Fruit fly (Drosophila melanogaster) whole organism, embryonic: ENCODE data around the gene lin-52.

ENCODE experiments used
- Ada2b ChIP-seq: fragments of 200-800 bp; sonication (Bioruptor generic); IDR thresholded peaks from 2 replicates; pipeline ENCODE4 v1.3.6; 2022; ENCODE audit warnings: missing biosample characterization, missing genetic modification characterization
- Bteb2 ChIP-seq: fragments of 200-800 bp; sonication (Bioruptor generic); optimal IDR thresholded peaks from 2 replicates; lab custom pipeline; 2016; ENCODE audit warnings: missing biosample characterization, missing genetic modification characterization
- CG14014 ChIP-seq: fragments of 200-800 bp; sonication (Bioruptor generic); IDR thresholded peaks from 2 replicates; pipeline ENCODE4 v1.3.6; 2022; ENCODE audit warnings: missing biosample characterization, missing genetic modification characterization
- CG1647 ChIP-seq: fragments of 200-800 bp; sonication (Bioruptor generic); optimal IDR thresholded peaks from 3 replicates; lab custom pipeline; 2016; ENCODE audit warnings: missing biosample characterization, missing genetic modification characterization
- CG16779 ChIP-seq: fragments of 200-800 bp; sonication (Bioruptor generic); IDR thresholded peaks from 2 replicates; pipeline ENCODE4 v1.3.6; 2022; ENCODE audit warnings: missing biosample characterization, missing genetic modification characterization
- CG17186 ChIP-seq: fragments of 200-800 bp; sonication (Bioruptor generic); optimal IDR thresholded peaks from 3 replicates; lab custom pipeline; 2017; ENCODE audit warnings: missing biosample characterization, missing genetic modification reagents, missing genetic modification characterization
- CG30431 ChIP-seq: fragments of 200-800 bp; sonication (Bioruptor generic); optimal IDR thresholded peaks from 2 replicates; lab custom pipeline; 2017; ENCODE audit warnings: missing biosample characterization, missing genetic modification characterization
- CG3065 ChIP-seq: fragments of 200-800 bp; sonication (Bioruptor generic); optimal IDR thresholded peaks from 2 replicates; lab custom pipeline; 2016; ENCODE audit warnings: missing biosample characterization, missing genetic modification characterization
- CG32772 ChIP-seq: fragments of 200-800 bp; sonication (Bioruptor generic); IDR thresholded peaks from 2 replicates; pipeline ENCODE4 v1.3.6; 2022; ENCODE audit warnings: missing biosample characterization, missing genetic modification characterization
- CG3281 ChIP-seq: fragments of 200-800 bp; sonication (Bioruptor generic); optimal IDR thresholded peaks from 3 replicates; lab custom pipeline; 2017; ENCODE audit warnings: missing biosample characterization, mild to moderate bottlenecking, missing genetic modification characterization
- CG3995 ChIP-seq: fragments of 200-800 bp; sonication (Bioruptor generic); optimal IDR thresholded peaks from 3 replicates; lab custom pipeline; 2016; ENCODE audit warnings: missing biosample characterization, missing genetic modification characterization
- CG6254 ChIP-seq: fragments of 200-800 bp; sonication (Bioruptor generic); optimal IDR thresholded peaks from 3 replicates; lab custom pipeline; 2017; ENCODE audit warnings: mild to moderate bottlenecking, missing biosample characterization, missing genetic modification reagents, missing genetic modification characterization
- CG6813 ChIP-seq: fragments of 200-800 bp; sonication (Bioruptor generic); optimal IDR thresholded peaks from 2 replicates; lab custom pipeline; 2017; ENCODE audit warnings: missing biosample characterization, missing genetic modification characterization, mild to moderate bottlenecking, moderate library complexity, missing genetic modification reagents
- CG7963 ChIP-seq: fragments of 200-800 bp; sonication (Bioruptor generic); IDR thresholded peaks from 3 replicates; pipeline ENCODE4 v1.3.6; 2022; ENCODE audit warnings: missing biosample characterization, missing genetic modification characterization; ENCODE audit not compliant: partially characterized antibody
- CG8478 ChIP-seq: fragments of >200 bp; optimal IDR thresholded peaks from 2 replicates; lab custom pipeline; 2018
- CG9797 ChIP-seq: fragments of 200-800 bp; sonication (Bioruptor generic); optimal IDR thresholded peaks from 3 replicates; lab custom pipeline; 2018; ENCODE audit warnings: missing biosample characterization, mild to moderate bottlenecking, missing genetic modification characterization
- Camta ChIP-seq: fragments of 200-800 bp; sonication (Bioruptor generic); optimal IDR thresholded peaks from 2 replicates; lab custom pipeline; 2016; ENCODE audit warnings: missing biosample characterization, missing genetic modification characterization
- CkIIα-i1 ChIP-seq: fragments of 200-800 bp; sonication (Bioruptor generic); IDR thresholded peaks from 2 replicates; pipeline ENCODE4 v1.3.6; 2022; ENCODE audit warnings: missing biosample characterization, missing genetic modification characterization
- E2f1 ChIP-seq: fragments of 200-800 bp; sonication (Bioruptor generic); IDR thresholded peaks from 2 replicates; pipeline ENCODE4 v1.3.6; 2022; ENCODE audit warnings: missing biosample characterization, missing genetic modification characterization
- HHEX ChIP-seq: fragments of 200-800 bp; sonication (Bioruptor generic); optimal IDR thresholded peaks from 3 replicates; lab custom pipeline; 2017; ENCODE audit warnings: missing biosample characterization, mild to moderate bottlenecking, missing genetic modification characterization, missing genetic modification reagents
- MTF-1 ChIP-seq: fragments of 200-800 bp; sonication (Bioruptor generic); optimal IDR thresholded peaks from 2 replicates; lab custom pipeline; 2018; ENCODE audit warnings: missing biosample characterization, mild to moderate bottlenecking, missing genetic modification characterization, borderline replicate concordance
- Med ChIP-seq: fragments of 200-800 bp; sonication (Bioruptor generic); peaks from one replicate; lab custom pipeline; 2016; ENCODE audit warnings: missing biosample characterization, missing genetic modification characterization, mild to moderate bottlenecking, inconsistent platforms, moderate library complexity
- NfI ChIP-seq: fragments of 200-800 bp; sonication (Bioruptor generic); optimal IDR thresholded peaks from 3 replicates; lab custom pipeline; 2018; ENCODE audit warnings: missing biosample characterization, mild to moderate bottlenecking, missing genetic modification characterization, moderate library complexity
- Oaz ChIP-seq: fragments of 200-800 bp; sonication (Bioruptor generic); IDR thresholded peaks from 2 replicates; pipeline ENCODE4 v1.3.6; 2022; ENCODE audit warnings: missing biosample characterization, missing genetic modification characterization
- Oli ChIP-seq: fragments of 200-800 bp; sonication (Bioruptor generic); optimal IDR thresholded peaks from 2 replicates; lab custom pipeline; 2018; ENCODE audit warnings: missing biosample characterization, mild to moderate bottlenecking, missing genetic modification characterization, moderate library complexity
- Sry-β ChIP-seq: fragments of 200-800 bp; sonication (Bioruptor generic); optimal IDR thresholded peaks from 2 replicates; lab custom pipeline; 2018; ENCODE audit warnings: missing biosample characterization, mild to moderate bottlenecking, missing genetic modification characterization, moderate library complexity
- Taf1 ChIP-seq: fragments of 200-800 bp; sonication (Bioruptor generic); IDR thresholded peaks from 2 replicates; pipeline ENCODE4 v1.3.6; 2022; ENCODE audit warnings: missing biosample characterization, missing genetic modification characterization
- bab2 ChIP-seq: fragments of 200-800 bp; sonication (Bioruptor generic); optimal IDR thresholded peaks from 2 replicates; lab custom pipeline; 2016; ENCODE audit warnings: missing biosample characterization, missing genetic modification characterization
- caup ChIP-seq: fragments of 200-800 bp; sonication (Bioruptor generic); optimal IDR thresholded peaks from 3 replicates; lab custom pipeline; 2017; ENCODE audit warnings: missing biosample characterization, mild to moderate bottlenecking, missing genetic modification characterization, moderate library complexity; ENCODE audit not compliant: severe bottlenecking
- danr ChIP-seq: fragments of 200-800 bp; sonication (Bioruptor generic); IDR thresholded peaks from 2 replicates; pipeline ENCODE4 v1.3.6; 2022; ENCODE audit warnings: missing biosample characterization, missing genetic modification characterization
- dimm ChIP-seq: fragments of 200-800 bp; sonication (Bioruptor generic); IDR thresholded peaks from 2 replicates; pipeline ENCODE4 v1.3.6; 2022; ENCODE audit warnings: missing biosample characterization, missing genetic modification characterization
- esg ChIP-seq: fragments of 200-800 bp; sonication (Bioruptor generic); conservative IDR thresholded peaks from 2 replicates; pipeline ENCODE4 v1.3.6; 2022; ENCODE audit warnings: missing biosample characterization, missing genetic modification characterization
- jigr1 ChIP-seq: fragments of 200-800 bp; sonication (Bioruptor generic); IDR thresholded peaks from 3 replicates; pipeline ENCODE4 v1.3.6; 2022; ENCODE audit warnings: missing biosample characterization, missing genetic modification characterization
- mirr ChIP-seq: fragments of 200-800 bp; sonication (Bioruptor generic); optimal IDR thresholded peaks from 3 replicates; lab custom pipeline; 2018; ENCODE audit warnings: missing biosample characterization, mild to moderate bottlenecking, missing genetic modification characterization
- pb ChIP-seq: fragments of 200-800 bp; sonication (Bioruptor generic); optimal IDR thresholded peaks from 3 replicates; lab custom pipeline; 2016; ENCODE audit warnings: missing biosample characterization, missing genetic modification characterization
- phol ChIP-seq: fragments of 200-800 bp; sonication (Bioruptor generic); optimal IDR thresholded peaks from 3 replicates; lab custom pipeline; 2018; ENCODE audit warnings: missing biosample characterization, mild to moderate bottlenecking, missing genetic modification characterization, moderate library complexity
- ttk ChIP-seq: fragments of 200-800 bp; sonication (Bioruptor generic); IDR thresholded peaks from 2 replicates; pipeline ENCODE4 v2.1.2; 2022; ENCODE audit warnings: missing biosample characterization, missing genetic modification characterization
- tup ChIP-seq: fragments of 200-800 bp; sonication (Bioruptor generic); optimal IDR thresholded peaks from 2 replicates; lab custom pipeline; 2016; ENCODE audit warnings: missing biosample characterization, mild to moderate bottlenecking, missing genetic modification characterization, moderate library complexity
- vfl ChIP-seq: fragments of 200-800 bp; sonication (Bioruptor generic); optimal IDR thresholded peaks from 2 replicates; lab custom pipeline; 2016; ENCODE audit warnings: missing biosample characterization, missing genetic modification characterization

lin-52 gene

dm6 chrX:5705899-5706312, 48.9 kb downstream of the lin-52 start (continued):
- peak; percentile 11 for TF ChIP-seq CG17186 (GFP tag; lab: Kevin White, UChicago)
- TF ChIP-seq caup (GFP tag; lab: Kevin White, UChicago): peak; percentile 87
- peak; percentile 89 for TF ChIP-seq CG14014 (GFP tag; lab: Robert Waterston, UW)
- TF ChIP-seq CkIIα-i1 (GFP tag; lab: Robert Waterston, UW): 0 out of 2 replicates have a peak, but pooled peaks have one; percentile 47
- peak; percentile 85 for TF ChIP-seq danr (GFP tag; lab: Robert Waterston, UW)
- peak; percentile 48 for TF ChIP-seq CG30431 (GFP tag; lab: Kevin White, UChicago)
- peak; percentile 82 for TF ChIP-seq phol (tag; lab: Kevin White, UChicago)
- no peak for TF ChIP-seq CG7963 (GFP tag; lab: Robert Waterston, UW)
- peak; percentile 63 for TF ChIP-seq Camta (GFP tag; lab: Kevin White, UChicago)
- peak; percentile 28 for TF ChIP-seq vfl (GFP tag; lab: Kevin White, UChicago)
- TF ChIP-seq MTF-1 (GFP tag; lab: Kevin White, UChicago): peak; percentile 34
- peak; percentile 68 for TF ChIP-seq CG1647 (GFP tag; lab: Kevin White, UChicago)
- TF ChIP-seq NfI (GFP tag; lab: Kevin White, UChicago): peak; percentile 67
- TF ChIP-seq Bteb2 (GFP tag; lab: Kevin White, UChicago): peak; percentile 67
- TF ChIP-seq pb (GFP tag; lab: Kevin White, UChicago): peak; percentile 32
- TF ChIP-seq CG3281 (GFP tag; lab: Kevin White, UChicago): peak; percentile 88
- TF ChIP-seq Taf1 (GFP tag; lab: Robert Waterston, UW): peak; percentile 88
- peak; percentile 21 for TF ChIP-seq mirr (GFP tag; lab: Kevin White, UChicago)
- TF ChIP-seq CG3065: no peak
- TF ChIP-seq jigr1: peak; percentile 57; the same call in 1 of the 3 replicates
- peak; percentile 65 for TF ChIP-seq tup
- peak; percentile 89 for TF ChIP-seq CG16779 (GFP tag; lab: Robert Waterston, UW)
- peak; percentile 76 for TF ChIP-seq CG6813 (GFP tag; lab: Kevin White, UChicago)
- peak; percentile 45 for TF ChIP-seq bab2 (GFP tag; lab: Kevin White, UChicago)
- TF ChIP-seq ttk: peak; percentile 88
- peak; percentile 88 for TF ChIP-seq E2f1 (GFP tag; lab: Robert Waterston, UW)
- peak; percentile 63; the same call in 1 of the 2 replicates for TF ChIP-seq dimm (GFP tag; lab: Robert Waterston, UW)
- no peak for TF ChIP-seq CG8478 (lab: Kevin White, UChicago)
- TF ChIP-seq CG6254: peak; percentile 61
- peak; percentile 84 for TF ChIP-seq Oaz (GFP tag; lab: Robert Waterston, UW)
- peak; percentile 97 for TF ChIP-seq Med (GFP tag; lab: Kevin White, UChicago)
- peak; percentile 93 for TF ChIP-seq Ada2b (GFP tag; lab: Robert Waterston, UW)
- peak; percentile 82 for TF ChIP-seq Oli
- TF ChIP-seq HHEX: peak; percentile 87
- no peak for TF ChIP-seq CG9797 (GFP tag; lab: Kevin White, UChicago)
- TF ChIP-seq esg (GFP tag; lab: Robert Waterston, UW): peak; percentile 89

- peak; percentile 57 for TF ChIP-seq Sry-β (GFP tag; lab: Kevin White, UChicago)
- peak; percentile 93 for TF ChIP-seq CG3995
- TF ChIP-seq CG32772: no peak
These were observed 49.7 kb downstream of the lin-52 start for dm6 chrX:5705097-5705496.
